Fruit fly (Drosophila melanogaster) whole organism, embryonic: ENCODE measurements around the gene DhpD.

Source experiments
- CG10267 ChIP-seq: fragments of 200-800 bp; sonication (Bioruptor generic); optimal IDR thresholded peaks from 2 replicates; lab custom pipeline; 2018; ENCODE audit warnings: missing biosample characterization, mild to moderate bottlenecking, missing genetic modification characterization, moderate library complexity
- CG10654 ChIP-seq: fragments of 200-800 bp; sonication (Bioruptor generic); optimal IDR thresholded peaks from 2 replicates; lab custom pipeline; 2016; ENCODE audit warnings: missing biosample characterization, missing genetic modification characterization
- CG11504 ChIP-seq: fragments of 200-800 bp; sonication (Bioruptor generic); optimal IDR thresholded peaks from 3 replicates; lab custom pipeline; 2019; ENCODE audit warnings: missing biosample characterization, mild to moderate bottlenecking, missing genetic modification characterization, moderate library complexity
- CG12391 ChIP-seq: fragments of 200-800 bp; sonication (Bioruptor generic); optimal IDR thresholded peaks from 3 replicates; lab custom pipeline; 2018; ENCODE audit warnings: missing biosample characterization, mild to moderate bottlenecking, missing genetic modification characterization, moderate library complexity
- CG12744 ChIP-seq: fragments of 200-800 bp; sonication (Bioruptor generic); optimal IDR thresholded peaks from 2 replicates; lab custom pipeline; 2016; ENCODE audit warnings: missing biosample characterization, missing genetic modification characterization
- CG14014 ChIP-seq: fragments of 200-800 bp; sonication (Bioruptor generic); IDR thresholded peaks from 2 replicates; pipeline ENCODE4 v1.3.6; 2022; ENCODE audit warnings: missing biosample characterization, missing genetic modification characterization
- CG16815 ChIP-seq: fragments of 200-800 bp; sonication (Bioruptor generic); optimal IDR thresholded peaks from 3 replicates; lab custom pipeline; 2017; ENCODE audit warnings: missing biosample characterization, mild to moderate bottlenecking, missing genetic modification characterization
- CG17568 ChIP-seq: fragments of 200-800 bp; sonication (Bioruptor generic); optimal IDR thresholded peaks from 2 replicates; lab custom pipeline; 2018; ENCODE audit warnings: missing biosample characterization, mild to moderate bottlenecking, missing genetic modification characterization, moderate library complexity
- CG3163 ChIP-seq: fragments of 200-800 bp; sonication (Bioruptor generic); optimal IDR thresholded peaks from 3 replicates; lab custom pipeline; 2016; ENCODE audit warnings: missing biosample characterization, missing genetic modification characterization
- CG34224 ChIP-seq: fragments of 200-800 bp; sonication (Bioruptor generic); IDR thresholded peaks from 3 replicates; pipeline ENCODE4 v1.3.6; 2022; ENCODE audit warnings: missing biosample characterization, missing genetic modification characterization; ENCODE audit not compliant: partially characterized antibody
- CG4328 ChIP-seq: fragments of 200-800 bp; sonication (Bioruptor generic); optimal IDR thresholded peaks from 3 replicates; lab custom pipeline; 2017; ENCODE audit warnings: missing biosample characterization, missing genetic modification reagents, missing genetic modification characterization
- CG8281 ChIP-seq: fragments of 200-800 bp; sonication (Bioruptor generic); optimal IDR thresholded peaks from 2 replicates; lab custom pipeline; 2018; ENCODE audit warnings: missing biosample characterization, mild to moderate bottlenecking, missing genetic modification characterization, moderate library complexity
- CG9727 ChIP-seq: fragments of 200-800 bp; sonication (Bioruptor generic); optimal IDR thresholded peaks from 3 replicates; lab custom pipeline; 2017; ENCODE audit warnings: missing biosample characterization, mild to moderate bottlenecking, missing genetic modification characterization
- CoRest ChIP-seq: fragments of 200-800 bp; sonication (Bioruptor generic); optimal IDR thresholded peaks from 3 replicates; lab custom pipeline; 2018; ENCODE audit warnings: missing biosample characterization, mild to moderate bottlenecking, missing genetic modification characterization, moderate library complexity
- Dad ChIP-seq: fragments of 200-800 bp; sonication (Bioruptor generic); optimal IDR thresholded peaks from 3 replicates; lab custom pipeline; 2016; ENCODE audit warnings: missing biosample characterization, missing genetic modification characterization
- Dfd ChIP-seq, 2 experiments: fragments of >200 bp; optimal IDR thresholded peaks; 2 replicates each; lab custom pipeline; 2017; ENCODE audit warnings: missing biosample characterization in 2 of 2, missing genetic modification characterization in 2 of 2
- Dip2 ChIP-seq: fragments of 200-800 bp; sonication (Bioruptor generic); IDR thresholded peaks from 2 replicates; pipeline ENCODE4 v1.3.6; 2022; ENCODE audit warnings: missing biosample characterization, missing genetic modification characterization
- Dip3 ChIP-seq: fragments of 200-800 bp; sonication (Bioruptor generic); optimal IDR thresholded peaks from 3 replicates; lab custom pipeline; 2016; ENCODE audit warnings: missing biosample characterization, missing genetic modification characterization
- Dref ChIP-seq: fragments of 200-800 bp; sonication (Bioruptor generic); IDR thresholded peaks from 2 replicates; pipeline ENCODE4 v1.3.6; 2022; ENCODE audit warnings: missing biosample characterization, missing genetic modification characterization
- Elba2 ChIP-seq: fragments of 200-800 bp; sonication (Bioruptor generic); optimal IDR thresholded peaks from 3 replicates; lab custom pipeline; 2016; ENCODE audit warnings: missing biosample characterization, missing genetic modification characterization
- Lpt ChIP-seq: fragments of >200 bp; optimal IDR thresholded peaks from 2 replicates; lab custom pipeline; 2018; ENCODE audit warnings: missing biosample characterization, missing genetic modification characterization
- Meics ChIP-seq: fragments of 200-800 bp; sonication (Bioruptor generic); optimal IDR thresholded peaks from 2 replicates; lab custom pipeline; 2017; ENCODE audit warnings: missing biosample characterization, mild to moderate bottlenecking, missing genetic modification characterization
- Mes4 ChIP-seq: fragments of 200-800 bp; sonication (Bioruptor generic); optimal IDR thresholded peaks from 2 replicates; lab custom pipeline; 2016; ENCODE audit warnings: missing biosample characterization, missing genetic modification characterization
- Neu2 ChIP-seq: fragments of 200-800 bp; sonication (Bioruptor generic); optimal IDR thresholded peaks from 3 replicates; lab custom pipeline; 2016; ENCODE audit warnings: missing biosample characterization, missing genetic modification characterization, borderline replicate concordance
- Nf-YA ChIP-seq: fragments of 200-800 bp; sonication (Bioruptor generic); IDR thresholded peaks from 2 replicates; pipeline ENCODE4 v1.3.6; 2022; ENCODE audit warnings: missing biosample characterization, missing genetic modification characterization
- Rfx ChIP-seq: fragments of 200-800 bp; sonication (Bioruptor generic); IDR thresholded peaks from 2 replicates; pipeline ENCODE4 v1.3.6; 2022; ENCODE audit warnings: missing biosample characterization, missing genetic modification characterization
- Sox102F ChIP-seq: fragments of 200-800 bp; sonication (Bioruptor generic); optimal IDR thresholded peaks from 2 replicates; lab custom pipeline; 2018; ENCODE audit warnings: missing biosample characterization, mild to moderate bottlenecking, missing genetic modification characterization, moderate library complexity
- Sry-δ ChIP-seq: fragments of 200-800 bp; sonication (Bioruptor generic); optimal IDR thresholded peaks from 2 replicates; lab custom pipeline; 2016; ENCODE audit warnings: missing biosample characterization, missing genetic modification characterization
- al ChIP-seq: fragments of 200-800 bp; sonication (Bioruptor generic); IDR thresholded peaks from 2 replicates; pipeline ENCODE4 v1.3.6; 2022; ENCODE audit warnings: missing biosample characterization, missing genetic modification characterization
- ap ChIP-seq: fragments of 200-800 bp; sonication (Bioruptor generic); IDR thresholded peaks from 2 replicates; pipeline ENCODE4 v1.3.6; 2022; ENCODE audit warnings: missing biosample characterization, missing genetic modification characterization
- chm ChIP-seq: fragments of 200-800 bp; sonication (Bioruptor generic); IDR thresholded peaks from 2 replicates; pipeline ENCODE4 v1.3.6; 2022; ENCODE audit warnings: missing biosample characterization, missing genetic modification characterization
- cwo ChIP-seq: fragments of 200-800 bp; sonication (Bioruptor generic); optimal IDR thresholded peaks from 3 replicates; lab custom pipeline; 2017; ENCODE audit warnings: missing biosample characterization, missing genetic modification characterization, mild to moderate bottlenecking, moderate library complexity, missing genetic modification reagents
- dimm ChIP-seq: fragments of 200-800 bp; sonication (Bioruptor generic); IDR thresholded peaks from 2 replicates; pipeline ENCODE4 v1.3.6; 2022; ENCODE audit warnings: missing biosample characterization, missing genetic modification characterization
- dysf ChIP-seq: fragments of 200-800 bp; sonication (Bioruptor generic); IDR thresholded peaks from 3 replicates; pipeline ENCODE4 v1.3.6; 2022; ENCODE audit warnings: missing biosample characterization, missing genetic modification characterization
- gcm2 ChIP-seq: fragments of 200-800 bp; sonication (Bioruptor generic); optimal IDR thresholded peaks from 2 replicates; lab custom pipeline; 2016; ENCODE audit warnings: missing biosample characterization, missing genetic modification characterization
- gro ChIP-seq: fragments of 200-800 bp; sonication (Bioruptor generic); optimal IDR thresholded peaks from 2 replicates; lab custom pipeline; 2016; ENCODE audit warnings: missing biosample characterization, missing genetic modification characterization
- hb ChIP-seq: fragments of 200-800 bp; sonication (Bioruptor generic); IDR thresholded peaks from 3 replicates; pipeline ENCODE4 v1.3.6; 2022; ENCODE audit warnings: missing biosample characterization, missing genetic modification characterization; ENCODE audit not compliant: partially characterized antibody
- jing ChIP-seq: fragments of 200-800 bp; sonication (Bioruptor generic); optimal IDR thresholded peaks from 2 replicates; lab custom pipeline; 2018; ENCODE audit warnings: missing biosample characterization, mild to moderate bottlenecking, missing genetic modification characterization
- lov ChIP-seq, 2 experiments: fragments of 200-800 bp in 1 of 2; fragments of >200 bp in 1 of 2; sonication (Bioruptor generic) in 1 of 2; IDR thresholded peaks in 1 of 2; optimal IDR thresholded peaks in 1 of 2; 2 replicates in 1 of 2; 3 replicates in 1 of 2; pipeline versions ENCODE4 v1.3.6 to Lab custom; 2017 to 2022; ENCODE audit warnings: missing biosample characterization in 1 of 2, missing genetic modification characterization in 1 of 2
- luna ChIP-seq: fragments of 200-800 bp; sonication (Bioruptor generic); optimal IDR thresholded peaks from 2 replicates; lab custom pipeline; 2016; ENCODE audit warnings: missing biosample characterization, missing genetic modification characterization
- org-1 ChIP-seq: fragments of 200-800 bp; sonication (Bioruptor generic); optimal IDR thresholded peaks from 2 replicates; lab custom pipeline; 2017; ENCODE audit warnings: missing biosample characterization, missing genetic modification characterization
- peb ChIP-seq: fragments of 200-800 bp; sonication (Bioruptor generic); IDR thresholded peaks from 2 replicates; pipeline ENCODE4 v1.3.6; 2022; ENCODE audit warnings: missing biosample characterization, missing genetic modification characterization
- pum ChIP-seq: fragments of 200-800 bp; sonication (Bioruptor generic); optimal IDR thresholded peaks from 2 replicates; lab custom pipeline; 2016; ENCODE audit warnings: missing biosample characterization, missing genetic modification characterization
- stwl ChIP-seq: fragments of 200-800 bp; sonication (Bioruptor generic); optimal IDR thresholded peaks from 3 replicates; lab custom pipeline; 2018; ENCODE audit warnings: missing biosample characterization, mild to moderate bottlenecking, missing genetic modification characterization, moderate library complexity
- tgo ChIP-seq: fragments of 200-800 bp; sonication (Bioruptor generic); IDR thresholded peaks from 3 replicates; pipeline ENCODE4 v1.3.6; 2022; ENCODE audit warnings: missing biosample characterization, missing genetic modification characterization
- tin ChIP-seq: fragments of 200-800 bp; sonication (Bioruptor generic); optimal IDR thresholded peaks from 3 replicates; lab custom pipeline; 2016; ENCODE audit warnings: missing biosample characterization, missing genetic modification characterization
- trh ChIP-seq: fragments of 200-800 bp; sonication (Bioruptor generic); optimal IDR thresholded peaks from 2 replicates; lab custom pipeline; 2016; ENCODE audit warnings: missing biosample characterization, missing genetic modification characterization
- z ChIP-seq: fragments of 200-800 bp; sonication (Bioruptor generic); IDR thresholded peaks from 3 replicates; pipeline ENCODE4 v1.3.6; 2022; ENCODE audit warnings: missing biosample characterization, missing genetic modification characterization

DhpD gene

DNA sequence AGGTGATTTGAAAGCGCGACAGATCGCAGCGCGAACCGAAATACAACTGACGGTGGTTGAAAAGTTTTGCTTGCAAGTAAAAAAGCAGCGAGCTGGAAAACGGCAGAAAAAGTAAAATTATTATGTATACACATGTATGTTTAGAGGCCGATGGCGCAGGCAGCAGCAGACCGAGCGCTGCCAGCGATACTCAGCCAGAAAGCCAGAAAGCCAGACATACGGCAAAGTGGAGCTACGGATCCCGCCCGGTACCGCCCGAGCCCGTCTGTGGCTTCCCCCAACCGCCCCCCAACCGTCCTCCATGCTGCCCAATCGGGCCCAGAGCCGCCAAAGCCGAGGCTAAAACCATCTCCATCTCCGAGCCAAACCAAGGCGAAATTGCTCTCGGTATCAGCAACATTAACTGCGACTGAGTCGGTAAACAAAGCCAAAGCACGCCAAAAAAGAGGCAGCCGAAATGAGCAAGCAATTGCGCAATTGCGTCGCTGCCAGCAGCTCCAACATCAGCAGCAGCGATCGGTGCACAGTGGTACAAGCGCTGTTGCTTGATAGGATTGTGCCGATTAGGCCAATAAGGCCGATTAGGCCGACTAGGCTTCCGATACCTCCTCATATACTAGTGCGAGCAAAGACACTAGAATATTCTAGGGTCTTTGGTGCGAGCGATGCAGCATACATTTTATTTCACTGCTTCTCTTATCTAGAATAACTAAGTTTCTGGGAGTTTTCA lies 13.6 kb downstream of the DhpD start, which contains the start of gene CG14636 (continued):
- TF ChIP-seq Dfd (GFP tag; optimal IDR thresholded peaks at IDR 0.05; lab: Kevin White, UChicago) = no peak
- no peak for TF ChIP-seq luna (GFP tag; lab: Kevin White, UChicago)
- TF ChIP-seq CoRest (tag; lab: Kevin White, UChicago) = peak; percentile 70
- TF ChIP-seq pum (GFP tag; lab: Kevin White, UChicago) = peak; percentile 43
- TF ChIP-seq Mes4 (GFP tag; lab: Kevin White, UChicago) = peak; percentile 39
- TF ChIP-seq Meics (GFP tag; lab: Kevin White, UChicago) = peak; percentile 77
- 0 out of 3 replicates have a peak, but pooled peaks have one; percentile 45 for TF ChIP-seq z
- TF ChIP-seq Dref (GFP tag; lab: Robert Waterston, UW) = 0 out of 2 replicates have a peak, but pooled peaks have one; percentile 8
- peak; percentile 87 for TF ChIP-seq Rfx (GFP tag; lab: Robert Waterston, UW)
- TF ChIP-seq Sry-δ (GFP tag; lab: Kevin White, UChicago) = peak; percentile 24
- peak; percentile 90 for TF ChIP-seq dysf (GFP tag; lab: Robert Waterston, UW)
- TF ChIP-seq CG12744 (GFP tag; lab: Kevin White, UChicago) = peak; percentile 35
- TF ChIP-seq tin (GFP tag; lab: Kevin White, UChicago) = peak; percentile 48
- peak; percentile 25 for TF ChIP-seq gcm2 (GFP tag; lab: Kevin White, UChicago)
- TF ChIP-seq CG12391 (tag; lab: Kevin White, UChicago) = peak; percentile 47
- TF ChIP-seq gro = peak; percentile 63
- TF ChIP-seq CG17568 = peak; percentile 7
- TF ChIP-seq org-1 (GFP tag; lab: Kevin White, UChicago) = peak; percentile 74
- peak; percentile 49 for TF ChIP-seq ap (GFP tag; lab: Robert Waterston, UW)
- TF ChIP-seq peb = peak; percentile 57
- TF ChIP-seq CG4328 (GFP tag; lab: Kevin White, UChicago) = peak; percentile 64
- no peak for TF ChIP-seq lov (optimal IDR thresholded peaks at IDR 0.05; lab: Kevin White, UChicago)
- no peak for TF ChIP-seq lov (GFP tag; IDR thresholded peaks at IDR 0.05; lab: Robert Waterston, UW)
- peak; percentile 50 for TF ChIP-seq CG10654 (GFP tag; lab: Kevin White, UChicago)
- peak; percentile 21 for TF ChIP-seq CG10267
- TF ChIP-seq chm (GFP tag; lab: Robert Waterston, UW) = no peak; the same call in 1 of the 2 replicates
- peak; percentile 78 for TF ChIP-seq CG14014 (GFP tag; lab: Robert Waterston, UW)
- peak; percentile 66 for TF ChIP-seq Sox102F
- peak; percentile 74 for TF ChIP-seq al
- TF ChIP-seq Elba2 = no peak
- TF ChIP-seq Lpt (GFP tag; lab: Kevin White, UChicago) = no peak
- no peak for TF ChIP-seq CG3163 (GFP tag; lab: Kevin White, UChicago)
- no peak for TF ChIP-seq trh (GFP tag; lab: Kevin White, UChicago)
- 0 out of 2 replicates have a peak, but pooled peaks have one; percentile 17 for TF ChIP-seq Dip2 (GFP tag; lab: Robert Waterston, UW)
- TF ChIP-seq dimm = peak; percentile 5; the same call in 1 of the 2 replicates
- TF ChIP-seq CG34224 (GFP tag; lab: Robert Waterston, UW) = peak; percentile 28; the same call in 1 of the 3 replicates
- peak; percentile 83 for TF ChIP-seq CG11504 (tag; lab: Kevin White, UChicago)
- TF ChIP-seq Dad (GFP tag; lab: Kevin White, UChicago) = peak; percentile 39
- peak; percentile 58 for TF ChIP-seq jing (GFP tag; lab: Kevin White, UChicago)
- TF ChIP-seq CG8281 (tag; lab: Kevin White, UChicago) = peak; percentile 35
- no peak for TF ChIP-seq stwl (tag; lab: Kevin White, UChicago)
- peak; percentile 51 for TF ChIP-seq Dip3 (GFP tag; lab: Kevin White, UChicago)
- TF ChIP-seq Neu2 = peak; percentile 4
- peak; percentile 24 for TF ChIP-seq CG16815 (GFP tag; lab: Kevin White, UChicago)
- TF ChIP-seq cwo (GFP tag; lab: Kevin White, UChicago) = peak; percentile 69
- peak; percentile 39 for TF ChIP-seq CG9727 (GFP tag; lab: Kevin White, UChicago)
- TF ChIP-seq tgo (GFP tag; lab: Robert Waterston, UW) = peak; percentile 85
- peak; percentile 62; the same call in 1 of the 3 replicates for TF ChIP-seq hb (GFP tag; lab: Robert Waterston, UW)
- TF ChIP-seq Nf-YA (GFP tag; lab: Robert Waterston, UW) = peak; percentile 59; the same call in 1 of the 2 replicates
